Fruit fly (Drosophila melanogaster): Measurements from ENCODE around the gene vsg.
A peak's percentile ranks its signal among the peaks of the same experiment; 100 is the strongest.

The vsg gene

dm6 chr3L:9713828-9714536 lies at the start of gene vsg:
Gene vsg (plus strand): TSS chr3L:9714324.
- no peak for TF ChIP-seq CG32264 (GFP tag; optimal IDR thresholded peaks at IDR 0.05)
- peak; percentile 55 for TF ChIP-seq ey (GFP tag; optimal IDR thresholded peaks at IDR 0.05)
- TF ChIP-seq Hr78 (GFP tag; optimal IDR thresholded peaks at IDR 0.05), result no peak
- peak; percentile 51 for TF ChIP-seq CG9705 (GFP tag; optimal IDR thresholded peaks at IDR 0.05)
- TF ChIP-seq HLH106 (tag; optimal IDR thresholded peaks at IDR 0.05), result peak; percentile 87
- TF ChIP-seq woc (GFP tag; optimal IDR thresholded peaks at IDR 0.05), result peak; percentile 47
- TF ChIP-seq Myc (optimal IDR thresholded peaks at IDR 0.05), result peak; percentile 4
- peak; percentile 62 for TF ChIP-seq psq (GFP tag; optimal IDR thresholded peaks at IDR 0.05)
- TF ChIP-seq OdsH (GFP tag; optimal IDR thresholded peaks at IDR 0.05), result peak; percentile 60
- TF ChIP-seq lola (GFP tag; optimal IDR thresholded peaks at IDR 0.05), result no peak
- no peak for TF ChIP-seq Dif (GFP tag; optimal IDR thresholded peaks at IDR 0.05; ENCODE audit: partially characterized antibody)
- no peak for TF ChIP-seq tai (GFP tag; optimal IDR thresholded peaks at IDR 0.05)
- no peak for TF ChIP-seq brk (GFP tag; optimal IDR thresholded peaks at IDR 0.05)
- no peak for TF ChIP-seq br (GFP tag; optimal IDR thresholded peaks at IDR 0.05)
- peak; percentile 44 for TF ChIP-seq fru (GFP tag; optimal IDR thresholded peaks at IDR 0.05)
- peak; percentile 82 for TF ChIP-seq Sp1 (GFP tag; optimal IDR thresholded peaks at IDR 0.05)
- TF ChIP-seq CrebA (GFP tag; optimal IDR thresholded peaks at IDR 0.05; ENCODE audit: borderline replicate concordance), result no peak
- TF ChIP-seq dmrt93B (GFP tag; optimal IDR thresholded peaks at IDR 0.05), result peak; percentile 70
- TF ChIP-seq h (GFP tag; optimal IDR thresholded peaks at IDR 0.05), result peak; percentile 38
- TF ChIP-seq Mio (GFP tag; optimal IDR thresholded peaks at IDR 0.05), result no peak
- peak; percentile 9 for TF ChIP-seq N (GFP tag; optimal IDR thresholded peaks at IDR 0.05)
- TF ChIP-seq Dfd (GFP tag; optimal IDR thresholded peaks at IDR 0.05), result peak; percentile 30
- peak; percentile 75 for TF ChIP-seq sv (GFP tag; optimal IDR thresholded peaks at IDR 0.05)
- no peak for TF ChIP-seq Vsx2 (GFP tag; optimal IDR thresholded peaks at IDR 0.05; ENCODE audit: partially characterized antibody)
- TF ChIP-seq dsf (GFP tag; optimal IDR thresholded peaks at IDR 0.05; ENCODE audit: borderline replicate concordance), result no peak
- no peak for TF ChIP-seq Abd-B (GFP tag; optimal IDR thresholded peaks at IDR 0.05)
- TF ChIP-seq Hr83 (GFP tag; optimal IDR thresholded peaks at IDR 0.05; ENCODE audit: poor library complexity, severe bottlenecking), result peak; percentile 69
- TF ChIP-seq rgr (GFP tag; optimal IDR thresholded peaks at IDR 0.05), result peak; percentile 62
- TF ChIP-seq foxo (GFP tag; optimal IDR thresholded peaks at IDR 0.05), result peak in 1 of 2 experiments; percentile 76

dm6 chr3L:9671372-9671771 lies 42.8 kb upstream of the vsg start:
- TF ChIP-seq br (GFP tag; optimal IDR thresholded peaks at IDR 0.05) (peak; percentile 5), GATAd (GFP tag; optimal IDR thresholded peaks at IDR 0.05) (no peak)

- no peak for TF ChIP-seq Hnf4 (GFP tag; optimal IDR thresholded peaks at IDR 0.05)
- TF ChIP-seq rgr (GFP tag; optimal IDR thresholded peaks at IDR 0.05), result no peak
- TF ChIP-seq HLH106 (tag; optimal IDR thresholded peaks at IDR 0.05), result no peak
- TF ChIP-seq Hr78 (GFP tag; optimal IDR thresholded peaks at IDR 0.05), result no peak
- TF ChIP-seq dmrt93B (GFP tag; optimal IDR thresholded peaks at IDR 0.05), result no peak
- no peak for TF ChIP-seq OdsH (GFP tag; optimal IDR thresholded peaks at IDR 0.05)
- TF ChIP-seq Hr83 (GFP tag; optimal IDR thresholded peaks at IDR 0.05; ENCODE audit: poor library complexity, severe bottlenecking), result no peak
- TF ChIP-seq CG9705 (GFP tag; optimal IDR thresholded peaks at IDR 0.05), result no peak
Observed at dm6 chr3L:9674300-9674699, 39.8 kb upstream of the vsg start.

- TF ChIP-seq psq (GFP tag; optimal IDR thresholded peaks at IDR 0.05), result peak; percentile 42
- no peak for TF ChIP-seq usp (GFP tag; optimal IDR thresholded peaks at IDR 0.05)
- no peak for TF ChIP-seq dmrt93B (GFP tag; optimal IDR thresholded peaks at IDR 0.05)
- TF ChIP-seq Myc (optimal IDR thresholded peaks at IDR 0.05), result no peak
- TF ChIP-seq CrebA (GFP tag; optimal IDR thresholded peaks at IDR 0.05; ENCODE audit: borderline replicate concordance), result no peak
- TF ChIP-seq h (GFP tag; optimal IDR thresholded peaks at IDR 0.05), result peak; percentile 66
- TF ChIP-seq tai (GFP tag; optimal IDR thresholded peaks at IDR 0.05), result no peak
- peak; percentile 82 for TF ChIP-seq sage (GFP tag; optimal IDR thresholded peaks at IDR 0.05)
- no peak for TF ChIP-seq lola (GFP tag; optimal IDR thresholded peaks at IDR 0.05)
- no peak for TF ChIP-seq Mio (GFP tag; optimal IDR thresholded peaks at IDR 0.05)
- peak in 1 of 2 experiments; percentile 77 for TF ChIP-seq foxo (GFP tag; optimal IDR thresholded peaks at IDR 0.05)
- TF ChIP-seq brk (GFP tag; optimal IDR thresholded peaks at IDR 0.05), result no peak
- peak; percentile 90 for TF ChIP-seq Rel (GFP tag; optimal IDR thresholded peaks at IDR 0.05)
- TF ChIP-seq Rel (tag; optimal IDR thresholded peaks at IDR 0.05), result peak; percentile 74
- no peak for TF ChIP-seq ey (GFP tag; optimal IDR thresholded peaks at IDR 0.05)
- TF ChIP-seq dsf (GFP tag; optimal IDR thresholded peaks at IDR 0.05; ENCODE audit: borderline replicate concordance), result no peak
- peak; percentile 59 for TF ChIP-seq CG9705 (GFP tag; optimal IDR thresholded peaks at IDR 0.05)
- no peak for TF ChIP-seq Jra (GFP tag; optimal IDR thresholded peaks at IDR 0.05)
- TF ChIP-seq CG32264 (GFP tag; optimal IDR thresholded peaks at IDR 0.05), result peak; percentile 77
- TF ChIP-seq Hnf4 (GFP tag; optimal IDR thresholded peaks at IDR 0.05), result peak; percentile 32
- peak; percentile 59 for TF ChIP-seq br (GFP tag; optimal IDR thresholded peaks at IDR 0.05)
- no peak for TF ChIP-seq woc (GFP tag; optimal IDR thresholded peaks at IDR 0.05)
- TF ChIP-seq Dif (GFP tag; optimal IDR thresholded peaks at IDR 0.05; ENCODE audit: partially characterized antibody), result peak; percentile 43
- no peak for TF ChIP-seq GATAd (GFP tag; optimal IDR thresholded peaks at IDR 0.05)
- TF ChIP-seq Dfd (GFP tag; optimal IDR thresholded peaks at IDR 0.05), result no peak
- TF ChIP-seq fru (GFP tag; optimal IDR thresholded peaks at IDR 0.05), result peak; percentile 9
- TF ChIP-seq Sp1 (GFP tag; optimal IDR thresholded peaks at IDR 0.05), result peak; percentile 93
- no peak for TF ChIP-seq dl (GFP tag; optimal IDR thresholded peaks at IDR 0.05; ENCODE audit: insufficient read depth in 1 of 2, partially characterized antibody in 2 of 2)
- TF ChIP-seq rgr (GFP tag; optimal IDR thresholded peaks at IDR 0.05), result peak; percentile 18
- TF ChIP-seq Hr78 (GFP tag; optimal IDR thresholded peaks at IDR 0.05), result no peak
- no peak for TF ChIP-seq pan (optimal IDR thresholded peaks at IDR 0.05)
- TF ChIP-seq HLH106 (tag; optimal IDR thresholded peaks at IDR 0.05), result peak; percentile 25
- TF ChIP-seq jim (GFP tag; optimal IDR thresholded peaks at IDR 0.05), result peak; percentile 83
Observed at dm6 chr3L:9675528-9675963, 38.6 kb upstream of the vsg start.

Data from whole organism, wandering third instar larva.